Worm (Caenorhabditis elegans): ENCODE results near the gene F28H7.2.

Gene F28H7.2

DNA sequence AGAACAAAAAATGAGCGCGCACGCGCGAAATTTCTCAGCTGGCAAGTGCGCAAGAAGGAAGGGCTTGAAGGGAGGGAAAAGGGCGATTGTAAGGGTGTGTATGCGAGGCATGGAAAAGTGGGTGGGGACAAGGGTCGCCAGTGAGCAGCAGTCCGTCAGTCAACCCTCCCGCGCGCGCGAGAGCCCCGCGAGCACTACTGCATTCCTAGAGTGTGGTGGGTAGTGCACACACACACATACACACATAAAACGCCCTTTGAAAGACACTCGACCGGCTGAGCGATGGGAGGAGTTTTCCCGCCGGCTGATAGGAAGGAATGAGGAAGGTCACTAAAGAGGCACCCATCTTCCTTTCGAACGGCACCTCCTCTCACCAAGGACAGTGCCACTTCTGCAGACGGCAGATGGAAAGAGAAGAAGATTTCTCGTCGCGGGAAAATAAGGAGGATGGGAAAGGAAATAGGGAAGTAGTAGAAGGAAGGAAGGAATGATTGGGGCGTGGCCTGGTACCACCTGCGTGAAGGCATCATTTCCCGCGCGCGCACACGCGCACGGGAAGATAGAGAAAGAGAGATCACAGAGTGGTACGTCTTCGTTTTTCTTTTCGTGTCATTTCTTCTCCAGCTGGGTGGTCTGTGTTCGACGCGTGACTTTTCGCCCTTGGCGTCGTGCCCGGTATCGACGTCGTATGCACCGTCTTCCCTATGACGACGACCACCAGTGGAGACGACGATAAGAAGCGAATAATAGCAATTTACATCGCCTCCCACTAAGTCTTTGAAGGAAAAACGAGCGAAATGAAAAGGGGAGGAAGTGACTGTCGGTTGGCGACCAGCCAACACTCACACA lies 30.6 kb upstream of the F28H7.2 start:
- TF ChIP-seq unc-62 (GFP tag; optimal IDR thresholded peaks at IDR 0.05) (no peak), nhr-2 (tag; optimal IDR thresholded peaks at IDR 0.05) (peak; percentile 89), nhr-12 (tag; optimal IDR thresholded peaks at IDR 0.05) (no peak), nhr-237 (tag; optimal IDR thresholded peaks at IDR 0.05) (no peak), lin-32 (GFP tag; optimal IDR thresholded peaks at IDR 0.05) (no peak), ztf-11 (tag; optimal IDR thresholded peaks at IDR 0.05) (peak; percentile 20), flh-1 (GFP tag; optimal IDR thresholded peaks at IDR 0.05) (peak; percentile 20), nhr-28 (tag; optimal IDR thresholded peaks at IDR 0.05) (no peak), sem-2 (GFP tag; optimal IDR thresholded peaks at IDR 0.05) (peak; percentile 35), ces-1 (GFP tag; optimal IDR thresholded peaks at IDR 0.05) (no peak), zip-8 (tag; optimal IDR thresholded peaks at IDR 0.05) (no peak), ceh-39 (tag; optimal IDR thresholded peaks at IDR 0.05) (no peak), drap-1 (GFP tag; optimal IDR thresholded peaks at IDR 0.05) (peak; percentile 19), M03D4.4 (tag; optimal IDR thresholded peaks at IDR 0.05) (peak; percentile 22), mab-5 (tag; optimal IDR thresholded peaks at IDR 0.05) (no peak), mls-2 (tag; optimal IDR thresholded peaks at IDR 0.05) (peak; percentile 43), sptf-1 (tag; optimal IDR thresholded peaks at IDR 0.05) (peak; percentile 30), nhr-76 (tag; optimal IDR thresholded peaks at IDR 0.05) (no peak), unc-120 (tag; optimal IDR thresholded peaks at IDR 0.05; ENCODE audit: poor library complexity, severe bottlenecking) (peak; percentile 42), cnd-1 (tag; optimal IDR thresholded peaks at IDR 0.05) (peak; percentile 16)

- TF ChIP-seq nhr-237 (tag; optimal IDR thresholded peaks at IDR 0.05) (no peak), M03D4.4 (tag; optimal IDR thresholded peaks at IDR 0.05) (no peak), ztf-11 (tag; optimal IDR thresholded peaks at IDR 0.05) (no peak), ham-2 (GFP tag; optimal IDR thresholded peaks at IDR 0.05) (no peak), lin-32 (GFP tag; optimal IDR thresholded peaks at IDR 0.05) (no peak), pha-4 (tag; optimal IDR thresholded peaks at IDR 0.05) (no peak), ceh-39 (tag; optimal IDR thresholded peaks at IDR 0.05) (no peak), nhr-76 (tag; optimal IDR thresholded peaks at IDR 0.05) (no peak), zip-8 (tag; optimal IDR thresholded peaks at IDR 0.05) (no peak), elt-3 (tag; optimal IDR thresholded peaks at IDR 0.05) (no peak), snpc-4 (tag; optimal IDR thresholded peaks at IDR 0.05) (no peak), nhr-12 (tag; optimal IDR thresholded peaks at IDR 0.05) (no peak), drap-1 (GFP tag; optimal IDR thresholded peaks at IDR 0.05) (no peak), nhr-2 (tag; optimal IDR thresholded peaks at IDR 0.05) (no peak)
Observed at ce11 chrV:10718037-10718436, 29.7 kb upstream of the F28H7.2 start.

ce11 chrV:10719019-10719832 lies 28.5 kb upstream of the F28H7.2 start:
- no peak for TF ChIP-seq cnd-1 (tag; optimal IDR thresholded peaks at IDR 0.05)
- TF ChIP-seq hlh-1 (tag; optimal IDR thresholded peaks at IDR 0.05), result peak; percentile 22
- peak; percentile 52 for TF ChIP-seq unc-120 (tag; optimal IDR thresholded peaks at IDR 0.05; ENCODE audit: poor library complexity, severe bottlenecking)

ce11 chrV:10719833-10720170 lies 27.9 kb upstream of the F28H7.2 start:
- TF ChIP-seq sptf-1 (tag; optimal IDR thresholded peaks at IDR 0.05) (no peak), ham-2 (GFP tag; optimal IDR thresholded peaks at IDR 0.05) (peak; percentile 39), mab-5 (tag; optimal IDR thresholded peaks at IDR 0.05) (no peak), mep-1 (tag; optimal IDR thresholded peaks at IDR 0.05) (no peak), hlh-1 (tag; optimal IDR thresholded peaks at IDR 0.05) (peak; percentile 29), lin-32 (GFP tag; optimal IDR thresholded peaks at IDR 0.05) (no peak), elt-1 (tag; optimal IDR thresholded peaks at IDR 0.05; ENCODE audit: borderline replicate concordance, insufficient read depth) (no peak), mls-2 (tag; optimal IDR thresholded peaks at IDR 0.05) (no peak), pha-4 (tag; optimal IDR thresholded peaks at IDR 0.05) (no peak), nhr-28 (tag; optimal IDR thresholded peaks at IDR 0.05) (no peak)

- TF ChIP-seq mab-5 (tag; optimal IDR thresholded peaks at IDR 0.05) (peak; percentile 65), hlh-1 (tag; optimal IDR thresholded peaks at IDR 0.05) (peak; percentile 98), ces-1 (GFP tag; optimal IDR thresholded peaks at IDR 0.05) (peak; percentile 16), ceh-39 (tag; optimal IDR thresholded peaks at IDR 0.05) (no peak), unc-62 (GFP tag; optimal IDR thresholded peaks at IDR 0.05) (peak; percentile 82), elt-1 (tag; optimal IDR thresholded peaks at IDR 0.05; ENCODE audit: borderline replicate concordance, insufficient read depth) (peak; percentile 68), nhr-2 (tag; optimal IDR thresholded peaks at IDR 0.05) (peak; percentile 79), nhr-28 (tag; optimal IDR thresholded peaks at IDR 0.05) (no peak)
Observed at ce11 chrV:10720303-10720847, 27.3 kb upstream of the F28H7.2 start.

All from whole organism, mixed stage, embryonic.